Worm (Caenorhabditis elegans) whole organism, early embryonic: ENCODE data around the gene R11H6.5.

Experiments used
- B0310.2 ChIP-seq: sonication (generic microtip); optimal IDR thresholded peaks from 2 replicates; lab custom pipeline; 2016; ENCODE audit warnings: mild to moderate bottlenecking, missing genetic modification characterization, missing compliant biosample characterization
- F13C5.2 ChIP-seq: sonication (generic microtip); optimal IDR thresholded peaks from 2 replicates; lab custom pipeline; 2017; ENCODE audit warnings: mild to moderate bottlenecking, missing genetic modification characterization, inconsistent platforms, missing compliant biosample characterization
- aly-1 ChIP-seq: sonication (generic microtip); optimal IDR thresholded peaks from 2 replicates; lab custom pipeline; 2016; ENCODE audit warnings: missing genetic modification characterization, missing compliant biosample characterization
- ama-1 ChIP-seq: fragments of 150-350 bp; optimal IDR thresholded peaks from 2 replicates; lab custom pipeline; 2014
- ceh-13 ChIP-seq: fragments of 200-800 bp; sonication (Bioruptor generic); optimal IDR thresholded peaks from 2 replicates; lab custom pipeline; 2018; ENCODE audit warnings: mild to moderate bottlenecking, missing genetic modification characterization, missing compliant biosample characterization
- ceh-36 ChIP-seq: sonication (generic microtip); optimal IDR thresholded peaks from 2 replicates; lab custom pipeline; 2016; ENCODE audit warnings: missing genetic modification characterization, inconsistent platforms, missing compliant biosample characterization
- ets-7 ChIP-seq: sonication (generic microtip); optimal IDR thresholded peaks from 2 replicates; lab custom pipeline; 2016; ENCODE audit warnings: missing genotype, missing genetic modification characterization, missing compliant biosample characterization
- flt-1 ChIP-seq: fragments of 200-800 bp; sonication (Bioruptor generic); IDR thresholded peaks from 2 replicates; pipeline ENCODE4 v1.3.6; 2022; ENCODE audit warnings: missing genetic modification characterization, missing compliant biosample characterization
- hmbx-1 ChIP-seq: sonication (generic microtip); optimal IDR thresholded peaks from 2 replicates; lab custom pipeline; 2016; ENCODE audit warnings: mild to moderate bottlenecking, missing genetic modification characterization, missing compliant biosample characterization
- hmg-4 ChIP-seq: fragments of 200-800 bp; sonication (Bioruptor generic); optimal IDR thresholded peaks from 2 replicates; lab custom pipeline; 2018; ENCODE audit warnings: mild to moderate bottlenecking, missing genetic modification characterization, missing compliant biosample characterization
- hnd-1 ChIP-seq: sonication (generic microtip); optimal IDR thresholded peaks from 2 replicates; lab custom pipeline; 2016; ENCODE audit warnings: missing genetic modification characterization, missing compliant biosample characterization
- pes-1 ChIP-seq: fragments of 200-800 bp; sonication (Bioruptor generic); IDR thresholded peaks from 2 replicates; pipeline ENCODE4 v1.3.6; 2022; ENCODE audit warnings: missing genetic modification reagents, missing genetic modification characterization, missing compliant biosample characterization
- scrt-1 ChIP-seq: fragments of 200-800 bp; sonication (Bioruptor generic); IDR thresholded peaks from 2 replicates; pipeline ENCODE4 v1.3.6; 2022; ENCODE audit warnings: missing genetic modification characterization, missing compliant biosample characterization
- sea-1 ChIP-seq: fragments of 200-800 bp; sonication (Bioruptor generic); conservative IDR thresholded peaks from 2 replicates; pipeline ENCODE4 v1.3.6; 2022; ENCODE audit warnings: missing genetic modification characterization, missing compliant biosample characterization
- tbx-11 ChIP-seq: fragments of 200-800 bp; sonication (Bioruptor generic); IDR thresholded peaks from 2 replicates; pipeline ENCODE4 v1.3.6; 2022; ENCODE audit warnings: missing genetic modification characterization, missing compliant biosample characterization
- tbx-37 ChIP-seq: fragments of 200-800 bp; sonication (Bioruptor generic); conservative IDR thresholded peaks from 2 replicates; pipeline ENCODE4 v1.3.6; 2022; ENCODE audit warnings: missing genetic modification reagents, missing genetic modification characterization, missing compliant biosample characterization
- tra-4 ChIP-seq: sonication (generic microtip); optimal IDR thresholded peaks from 2 replicates; lab custom pipeline; 2017; ENCODE audit warnings: missing genetic modification characterization, missing compliant biosample characterization

R11H6.5 gene

DNA sequence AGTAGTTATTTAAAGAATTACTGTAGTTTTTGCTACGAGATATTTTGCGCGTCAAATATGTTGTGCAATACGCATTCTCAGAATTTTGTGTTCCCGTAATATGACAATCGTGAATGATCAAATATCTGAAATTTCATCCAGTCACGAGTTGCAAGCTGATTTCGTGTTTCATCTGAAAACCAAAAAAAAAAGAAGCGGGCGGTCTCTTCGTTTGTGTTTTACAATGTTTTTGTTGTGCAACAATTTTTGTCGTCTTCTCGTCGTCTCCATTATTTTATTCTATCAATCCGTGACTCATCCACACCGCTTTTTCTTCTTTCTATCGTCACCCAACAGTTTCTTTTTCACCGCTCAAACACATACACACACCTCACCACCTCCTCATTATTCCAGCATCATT is 2.4 kb downstream of the R11H6.5 start, which contains the start of gene R11H6.4:
Gene R11H6.4, plus strand, starts transcription at position 301 of the 400 bp plus-strand sequence.
- TF ChIP-seq B0310.2 (tag; lab: Kevin White, UChicago) (no peak), pes-1 (GFP tag; lab: Robert Waterston, UW) (no peak), hnd-1 (tag; lab: Kevin White, UChicago) (no peak), tbx-37 (GFP tag; lab: Robert Waterston, UW) (no peak), ceh-13 (no peak), aly-1 (tag; lab: Kevin White, UChicago) (no peak), scrt-1 (no peak), F13C5.2 (tag; lab: Kevin White, UChicago) (no peak), hmbx-1 (tag; lab: Kevin White, UChicago) (no peak), ama-1 (no peak), sea-1 (no peak), hmg-4 (GFP tag; lab: Kevin White, UChicago) (no peak), flt-1 (GFP tag; lab: Robert Waterston, UW) (no peak), ceh-36 (tag; lab: Kevin White, UChicago) (no peak), tbx-11 (GFP tag; lab: Robert Waterston, UW) (no peak), ets-7 (tag; lab: Kevin White, UChicago) (no peak), tra-4 (no peak)

DNA sequence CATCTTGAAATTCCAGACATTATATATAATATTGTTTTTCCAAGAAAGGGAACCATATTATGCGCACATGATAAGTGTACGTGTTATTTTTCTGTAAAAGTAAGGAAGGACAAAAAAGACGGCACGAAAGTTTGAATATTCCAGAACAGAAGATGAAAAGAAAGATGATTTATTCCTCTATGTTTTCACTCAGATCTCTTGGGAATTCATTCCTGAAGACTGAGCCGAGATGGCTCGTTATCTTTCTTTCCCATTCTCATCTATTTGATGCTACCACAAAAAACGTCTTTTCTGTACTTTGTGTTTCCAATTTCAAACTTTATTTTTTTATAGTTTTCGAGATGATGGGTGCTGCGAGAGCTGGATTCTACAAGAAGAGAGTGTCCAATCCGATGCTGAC is 8.3 kb downstream of the R11H6.5 start:
- TF ChIP-seq hnd-1 (tag; lab: Kevin White, UChicago) (no peak), tbx-11 (GFP tag; lab: Robert Waterston, UW) (no peak), B0310.2 (tag; lab: Kevin White, UChicago) (no peak), ceh-36 (tag; lab: Kevin White, UChicago) (no peak), tbx-37 (GFP tag; lab: Robert Waterston, UW) (no peak), ceh-13 (no peak), F13C5.2 (tag; lab: Kevin White, UChicago) (no peak), ama-1 (no peak), hmbx-1 (tag; lab: Kevin White, UChicago) (no peak), tra-4 (no peak), aly-1 (tag; lab: Kevin White, UChicago) (no peak), pes-1 (GFP tag; lab: Robert Waterston, UW) (no peak), sea-1 (no peak), flt-1 (GFP tag; lab: Robert Waterston, UW) (no peak), hmg-4 (GFP tag; lab: Kevin White, UChicago) (no peak), scrt-1 (no peak)

DNA sequence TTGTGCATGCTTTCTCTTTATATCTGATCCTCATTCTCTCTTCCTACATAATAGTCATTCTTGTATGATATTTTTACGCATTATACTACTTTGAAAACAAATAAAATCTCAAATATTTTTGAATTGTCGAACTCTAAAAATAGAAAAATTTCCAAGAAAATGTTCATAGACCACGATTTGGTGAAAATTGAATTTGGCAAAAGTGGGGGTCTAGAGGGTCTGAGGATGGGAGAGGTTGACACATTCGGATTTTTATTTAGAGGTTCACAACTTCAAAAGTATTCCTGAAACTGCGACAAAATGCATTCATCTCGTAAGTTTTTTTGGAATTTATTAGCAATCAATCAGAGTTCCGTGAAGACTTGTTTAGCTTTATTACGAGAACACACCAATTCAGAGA is 12.1 kb downstream of the R11H6.5 start, which contains the start of gene glb-22:
Gene glb-22, plus strand, starts transcription at position 301 of the 400 bp plus-strand sequence.
- no peak for TF ChIP-seq hmg-4 (GFP tag; lab: Kevin White, UChicago)
- no peak for TF ChIP-seq tbx-37 (GFP tag; lab: Robert Waterston, UW)
- TF ChIP-seq B0310.2 (tag; lab: Kevin White, UChicago), result no peak

DNA sequence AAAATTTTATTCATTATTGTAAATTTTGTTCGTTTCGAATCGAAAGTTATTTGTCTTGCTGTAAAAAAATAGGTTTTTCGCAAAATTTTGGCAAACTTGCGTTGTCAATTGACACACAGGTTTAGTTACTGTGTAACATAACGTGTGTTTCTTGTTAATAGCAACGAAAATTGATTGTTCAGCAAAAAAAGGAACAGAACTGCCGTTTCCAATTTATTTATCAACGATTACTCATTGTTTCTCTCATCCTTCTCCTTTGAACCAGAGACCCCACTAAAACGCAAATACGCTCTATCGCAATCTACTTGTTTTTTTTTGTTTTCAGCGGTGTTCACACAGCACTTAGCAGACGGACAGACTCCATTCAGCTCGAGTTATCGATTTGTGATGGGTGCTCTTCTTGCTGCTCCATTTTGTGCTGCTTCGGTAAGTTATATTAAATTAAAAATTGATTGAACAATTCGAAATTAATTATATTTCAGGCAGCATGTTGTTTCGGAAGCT is 14.3 kb downstream of the R11H6.5 start, which contains the start of gene R11H6.2:
Gene R11H6.2, plus strand, starts transcription at position 326 of the 504 bp plus-strand sequence.
- TF ChIP-seq hmg-4 (GFP tag; lab: Kevin White, UChicago), result no peak
- no peak for TF ChIP-seq B0310.2 (tag; lab: Kevin White, UChicago)
- no peak for TF ChIP-seq tbx-11 (GFP tag; lab: Robert Waterston, UW)
- no peak for TF ChIP-seq sea-1
- TF ChIP-seq scrt-1, result no peak
- no peak for TF ChIP-seq ceh-36 (tag; lab: Kevin White, UChicago)
- TF ChIP-seq flt-1 (GFP tag; lab: Robert Waterston, UW), result no peak
- no peak for TF ChIP-seq ceh-13
- no peak for TF ChIP-seq tra-4
- TF ChIP-seq pes-1 (GFP tag; lab: Robert Waterston, UW), result no peak
- TF ChIP-seq hnd-1 (tag; lab: Kevin White, UChicago), result no peak
- no peak for TF ChIP-seq aly-1 (tag; lab: Kevin White, UChicago)
- no peak for TF ChIP-seq F13C5.2 (tag; lab: Kevin White, UChicago)
- TF ChIP-seq ama-1, result no peak
- no peak for TF ChIP-seq hmbx-1 (tag; lab: Kevin White, UChicago)
- TF ChIP-seq ets-7 (tag; lab: Kevin White, UChicago), result no peak

DNA sequence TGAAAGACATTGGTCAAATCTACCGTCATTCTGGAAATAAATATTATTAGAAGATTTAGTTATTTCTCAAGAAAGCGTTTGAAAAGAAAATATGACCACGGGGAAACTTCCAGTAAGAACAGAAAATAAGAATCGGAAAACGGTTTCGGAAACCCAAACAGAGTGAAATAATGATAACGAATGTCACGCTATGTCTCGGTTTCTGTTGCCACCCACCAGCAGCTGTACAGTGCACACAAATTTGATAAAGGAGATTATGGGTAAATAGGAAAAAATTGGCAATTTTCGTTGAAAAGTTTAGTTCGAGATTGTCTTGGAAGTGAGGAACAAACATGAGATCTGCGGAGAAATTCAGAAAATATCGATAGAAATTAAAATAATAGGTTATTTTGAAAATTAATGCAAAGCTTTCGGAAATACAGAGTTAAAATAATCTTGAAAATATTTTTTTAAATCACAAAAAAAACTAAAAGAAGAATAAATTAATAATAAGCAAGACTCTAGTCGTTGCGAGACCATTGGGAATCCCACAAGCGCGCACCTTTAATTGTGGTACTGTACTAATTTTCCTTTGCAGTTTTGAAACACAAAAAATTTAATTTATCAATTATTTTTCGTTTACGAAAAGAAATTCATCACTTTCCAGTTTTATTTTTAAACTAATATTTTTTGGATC is 14.9 kb downstream of the R11H6.5 start, which contains the start of gene pes-9:
Gene pes-9, minus strand, starts transcription at position 30 of the 676 bp plus-strand sequence.
- TF ChIP-seq pes-1 (GFP tag; lab: Robert Waterston, UW), result no peak
- TF ChIP-seq ets-7 (tag; lab: Kevin White, UChicago), result no peak
- TF ChIP-seq hnd-1 (tag; lab: Kevin White, UChicago), result no peak
- no peak for TF ChIP-seq ama-1
- TF ChIP-seq ceh-36 (tag; lab: Kevin White, UChicago), result no peak
- no peak for TF ChIP-seq hmg-4 (GFP tag; lab: Kevin White, UChicago)
- no peak for TF ChIP-seq tra-4
- TF ChIP-seq tbx-11 (GFP tag; lab: Robert Waterston, UW), result no peak
- TF ChIP-seq hmbx-1 (tag; lab: Kevin White, UChicago), result no peak
- no peak for TF ChIP-seq ceh-13

DNA sequence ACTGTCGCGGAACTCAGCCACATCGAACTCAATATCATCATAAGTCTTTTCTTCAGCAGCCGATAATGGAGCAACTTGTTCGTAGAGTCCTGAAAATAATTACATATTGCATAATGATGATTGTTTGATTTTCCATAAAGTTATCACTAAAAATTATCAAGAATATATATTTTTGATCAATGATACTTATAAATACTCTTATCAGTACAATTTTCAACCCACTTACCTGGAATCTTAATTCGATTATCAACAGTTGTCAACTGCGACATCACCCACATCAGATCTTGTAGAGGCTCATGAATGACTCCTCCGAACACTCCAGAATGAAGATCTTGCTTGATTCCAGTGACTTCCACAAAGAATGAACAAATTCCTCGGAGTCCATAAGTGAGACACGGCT is 16.0 kb downstream of the R11H6.5 start:
- no peak for TF ChIP-seq flt-1 (GFP tag; lab: Robert Waterston, UW)
- TF ChIP-seq ceh-36 (tag; lab: Kevin White, UChicago), result no peak
- no peak for TF ChIP-seq sea-1
- TF ChIP-seq tra-4, result no peak
- TF ChIP-seq hmbx-1 (tag; lab: Kevin White, UChicago), result no peak
- no peak for TF ChIP-seq tbx-11 (GFP tag; lab: Robert Waterston, UW)
- no peak for TF ChIP-seq pes-1 (GFP tag; lab: Robert Waterston, UW)
- TF ChIP-seq ets-7 (tag; lab: Kevin White, UChicago), result no peak
- TF ChIP-seq aly-1 (tag; lab: Kevin White, UChicago), result no peak
- TF ChIP-seq hmg-4 (GFP tag; lab: Kevin White, UChicago), result no peak
- TF ChIP-seq F13C5.2 (tag; lab: Kevin White, UChicago), result no peak
- TF ChIP-seq B0310.2 (tag; lab: Kevin White, UChicago), result no peak
